Fruit fly (Drosophila melanogaster) whole organism, pupa: ENCODE results near the gene CG8675.

ENCODE experiments used
- CG10348 ChIP-seq: fragments of 200-800 bp; sonication (Bioruptor generic); IDR thresholded peaks from 2 replicates; pipeline ENCODE4 v1.3.6; 2022; ENCODE audit warnings: missing biosample characterization, missing genetic modification characterization
- CG12605 ChIP-seq: fragments of 200-800 bp; sonication (Bioruptor generic); IDR thresholded peaks from 2 replicates; pipeline ENCODE4 v1.3.6; 2022; ENCODE audit warnings: missing biosample characterization, missing genetic modification characterization
- CG13204 ChIP-seq: fragments of 200-800 bp; sonication (Bioruptor generic); optimal IDR thresholded peaks from 2 replicates; lab custom pipeline; 2018; ENCODE audit warnings: missing biosample characterization, mild to moderate bottlenecking, missing genetic modification characterization, moderate library complexity
- CG14655 ChIP-seq: fragments of 200-800 bp; sonication (Bioruptor generic); optimal IDR thresholded peaks from 3 replicates; lab custom pipeline; 2017; ENCODE audit warnings: mild to moderate bottlenecking, missing biosample characterization, missing genetic modification reagents, missing genetic modification characterization
- CG15710 ChIP-seq: fragments of 200-800 bp; sonication (Bioruptor generic); optimal IDR thresholded peaks from 2 replicates; lab custom pipeline; 2018; ENCODE audit warnings: missing biosample characterization, mild to moderate bottlenecking, missing genetic modification characterization, moderate library complexity
- CG17806 ChIP-seq: fragments of 200-800 bp; sonication (Bioruptor generic); optimal IDR thresholded peaks from 2 replicates; lab custom pipeline; 2018; ENCODE audit warnings: missing biosample characterization, mild to moderate bottlenecking, missing genetic modification characterization, moderate library complexity
- CG32121 ChIP-seq: fragments of 200-800 bp; sonication (Bioruptor generic); IDR thresholded peaks from 2 replicates; pipeline ENCODE4 v1.3.6; 2022; ENCODE audit warnings: missing biosample characterization, missing genetic modification characterization
- CG34367 ChIP-seq: fragments of 200-800 bp; sonication (Bioruptor generic); optimal IDR thresholded peaks from 2 replicates; lab custom pipeline; 2018; ENCODE audit warnings: missing biosample characterization, mild to moderate bottlenecking, missing genetic modification characterization
- CG4496 ChIP-seq: fragments of 200-800 bp; sonication (Bioruptor generic); IDR thresholded peaks from 3 replicates; pipeline ENCODE4 v1.3.6; 2022; ENCODE audit warnings: missing biosample characterization, missing genetic modification characterization
- CG8159 ChIP-seq: fragments of 200-800 bp; sonication (Bioruptor generic); optimal IDR thresholded peaks from 3 replicates; lab custom pipeline; 2018; ENCODE audit warnings: missing biosample characterization, mild to moderate bottlenecking, missing genetic modification characterization, moderate library complexity
- CG8301 ChIP-seq: fragments of 200-800 bp; sonication (Bioruptor generic); optimal IDR thresholded peaks from 2 replicates; lab custom pipeline; 2018; ENCODE audit warnings: missing biosample characterization, mild to moderate bottlenecking, missing genetic modification characterization
- CG9948 ChIP-seq: fragments of 200-800 bp; sonication (Bioruptor generic); optimal IDR thresholded peaks from 2 replicates; lab custom pipeline; 2018; ENCODE audit warnings: missing biosample characterization, mild to moderate bottlenecking, missing genetic modification characterization, moderate library complexity
- D1 ChIP-seq: fragments of 200-800 bp; sonication (Bioruptor generic); optimal IDR thresholded peaks from 2 replicates; lab custom pipeline; 2018; ENCODE audit warnings: missing biosample characterization, mild to moderate bottlenecking, missing genetic modification characterization, moderate library complexity
- EcR ChIP-seq: fragments of 200-800 bp; sonication (Bioruptor generic); optimal IDR thresholded peaks from 3 replicates; lab custom pipeline; 2019; ENCODE audit warnings: missing biosample characterization, missing genetic modification characterization, mild to moderate bottlenecking, moderate library complexity, missing genetic modification reagents
- Ets98B ChIP-seq: fragments of 200-800 bp; sonication (Bioruptor generic); IDR thresholded peaks from 2 replicates; pipeline ENCODE4 v1.3.6; 2022; ENCODE audit warnings: missing biosample characterization, missing genetic modification characterization
- Pif1A ChIP-seq: fragments of 200-800 bp; sonication (Bioruptor generic); optimal IDR thresholded peaks from 3 replicates; lab custom pipeline; 2016; ENCODE audit warnings: missing biosample characterization, missing genetic modification characterization
- Pif1B ChIP-seq: fragments of 200-800 bp; sonication (Bioruptor generic); optimal IDR thresholded peaks from 3 replicates; lab custom pipeline; 2016; ENCODE audit warnings: missing biosample characterization, missing genetic modification characterization
- Snoo ChIP-seq: fragments of 200-800 bp; sonication (Bioruptor generic); optimal IDR thresholded peaks from 3 replicates; lab custom pipeline; 2017; ENCODE audit warnings: missing biosample characterization, mild to moderate bottlenecking, missing genetic modification characterization, inconsistent platforms
- fd96Ca ChIP-seq: fragments of 200-800 bp; sonication (Bioruptor generic); IDR thresholded peaks from 3 replicates; pipeline ENCODE4 v1.3.6; 2022; ENCODE audit warnings: missing biosample characterization, missing genetic modification characterization
- gl ChIP-seq: fragments of 200-800 bp; sonication (Bioruptor generic); optimal IDR thresholded peaks from 2 replicates; lab custom pipeline; 2018; ENCODE audit warnings: missing biosample characterization, mild to moderate bottlenecking, missing genetic modification characterization
- rn ChIP-seq: fragments of 200-800 bp; sonication (Bioruptor generic); IDR thresholded peaks from 2 replicates; pipeline ENCODE4 v1.3.6; 2022; ENCODE audit warnings: missing biosample characterization, missing genetic modification characterization

The CG8675 gene

DNA sequence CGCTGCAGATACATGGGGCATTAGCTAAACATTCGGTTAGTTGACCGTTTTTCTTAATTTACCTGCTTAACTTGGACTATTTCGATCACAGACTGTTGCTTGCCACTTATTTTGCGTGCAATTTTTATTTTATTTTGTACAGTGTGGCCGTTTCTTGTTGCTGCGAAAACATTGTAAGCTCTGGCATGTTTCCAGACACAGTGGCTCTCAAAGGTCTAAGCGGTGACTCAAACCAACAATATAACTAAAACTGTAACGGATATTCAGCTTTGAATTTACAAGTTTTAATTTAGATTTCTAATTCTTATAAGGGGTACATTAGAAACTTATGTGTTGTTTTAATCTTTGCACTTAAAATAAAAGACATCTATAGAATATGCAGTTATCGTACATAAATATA is at the start of gene CG8675:
Gene CG8675 (minus strand): TSS at position 177 of the 400 bp plus-strand sequence.
- TF ChIP-seq fd96Ca (GFP tag; lab: Robert Waterston, UW) (no peak), CG34367 (no peak), CG8301 (no peak), CG17806 (tag; lab: Kevin White, UChicago) (no peak), CG9948 (tag; lab: Kevin White, UChicago) (no peak), CG10348 (no peak), Snoo (tag; lab: Kevin White, UChicago) (no peak), CG13204 (GFP tag; lab: Kevin White, UChicago) (no peak)

DNA sequence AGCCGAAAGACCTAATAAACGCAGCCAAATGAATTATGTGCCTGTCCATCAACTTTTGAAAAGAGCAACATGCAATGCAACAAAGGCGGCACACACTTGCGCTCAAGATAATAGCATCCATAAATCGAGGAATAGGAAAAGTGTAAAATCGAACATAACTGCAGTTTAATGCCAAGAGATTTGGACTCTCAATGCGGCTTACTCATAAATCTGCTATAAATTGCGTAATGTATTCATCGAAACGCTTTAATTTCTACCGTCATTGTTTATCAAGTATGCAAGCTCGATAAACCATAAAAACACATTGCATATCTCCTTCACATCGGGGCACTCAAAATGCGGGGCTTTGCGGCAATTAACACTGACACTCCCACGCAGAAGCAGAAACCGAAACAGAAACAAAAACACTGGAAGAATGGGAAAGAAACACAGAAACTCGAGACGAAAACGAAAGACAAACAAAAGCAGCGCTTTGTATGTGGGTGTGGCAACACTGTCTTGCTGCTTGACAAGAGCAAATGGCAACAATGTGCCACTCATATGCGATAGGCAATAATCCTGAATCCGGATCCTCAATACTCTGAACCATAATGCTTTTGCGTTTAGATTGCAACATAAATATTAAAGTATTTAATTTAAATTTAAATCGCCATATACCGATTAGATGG is 48.8 kb upstream of the CG8675 start:
- no peak for TF ChIP-seq EcR (GFP tag; lab: Kevin White, UChicago)
- peak; percentile 40 for TF ChIP-seq CG17806 (tag; lab: Kevin White, UChicago)
- TF ChIP-seq rn (GFP tag; lab: Robert Waterston, UW), result no peak
- peak; percentile 89 for TF ChIP-seq CG4496 (GFP tag; lab: Robert Waterston, UW)
- TF ChIP-seq CG12605 (GFP tag; lab: Robert Waterston, UW), result peak; percentile 54; the same call in 1 of the 2 replicates
- peak; percentile 79 for TF ChIP-seq CG32121 (GFP tag; lab: Robert Waterston, UW)
- TF ChIP-seq D1 (tag; lab: Kevin White, UChicago), result no peak
- TF ChIP-seq CG8159 (tag; lab: Kevin White, UChicago), result peak; percentile 27
- TF ChIP-seq Pif1B (GFP tag; lab: Kevin White, UChicago), result no peak
- peak; percentile 41 for TF ChIP-seq CG8301
- TF ChIP-seq Snoo (tag; lab: Kevin White, UChicago), result no peak
- peak; percentile 31 for TF ChIP-seq Pif1A (GFP tag; lab: Kevin White, UChicago)
- TF ChIP-seq CG10348, result no peak
- TF ChIP-seq CG15710 (tag; lab: Kevin White, UChicago), result peak; percentile 34
- peak; percentile 41 for TF ChIP-seq CG9948 (tag; lab: Kevin White, UChicago)
- peak; percentile 74 for TF ChIP-seq Ets98B (GFP tag; lab: Robert Waterston, UW)
- peak; percentile 33 for TF ChIP-seq CG14655 (GFP tag; lab: Kevin White, UChicago)
- TF ChIP-seq gl (tag; lab: Kevin White, UChicago), result no peak
- TF ChIP-seq CG13204 (GFP tag; lab: Kevin White, UChicago), result no peak
- peak; percentile 50 for TF ChIP-seq CG34367
- TF ChIP-seq fd96Ca (GFP tag; lab: Robert Waterston, UW), result peak; percentile 75

DNA sequence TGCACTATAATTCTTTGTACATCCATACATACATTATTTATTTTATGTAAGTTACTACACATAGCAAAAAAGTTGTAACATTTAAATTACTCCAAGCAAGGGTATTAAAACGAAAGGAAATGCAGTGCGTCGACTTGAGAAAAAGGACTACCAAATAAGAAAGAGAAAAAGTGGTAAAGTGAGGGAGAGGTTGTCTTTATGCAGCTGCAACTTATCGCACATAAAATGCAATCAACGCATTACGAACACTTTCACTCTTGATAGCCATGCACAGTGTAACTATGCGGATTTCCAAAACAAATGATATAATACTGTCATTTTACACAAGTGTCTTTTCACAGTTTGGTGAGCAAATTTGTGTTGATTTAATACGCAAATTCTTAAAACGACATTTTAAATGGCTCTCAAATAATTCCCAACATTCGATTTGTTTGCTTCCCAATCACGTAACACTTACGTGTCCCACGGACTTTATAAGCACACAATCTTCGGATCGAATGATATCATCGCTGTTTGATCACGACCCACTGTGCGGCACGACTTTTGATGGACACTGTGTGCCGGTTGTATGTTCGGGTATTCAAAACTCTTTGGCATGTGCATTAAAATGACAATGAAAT is 47.9 kb upstream of the CG8675 start:
- peak; percentile 52; the same call in 1 of the 2 replicates for TF ChIP-seq rn (GFP tag; lab: Robert Waterston, UW)
- TF ChIP-seq gl (tag; lab: Kevin White, UChicago), result no peak
- peak; percentile 74 for TF ChIP-seq CG32121 (GFP tag; lab: Robert Waterston, UW)
- TF ChIP-seq CG13204 (GFP tag; lab: Kevin White, UChicago), result no peak
- TF ChIP-seq CG14655 (GFP tag; lab: Kevin White, UChicago), result peak; percentile 73
- TF ChIP-seq CG8159 (tag; lab: Kevin White, UChicago), result peak; percentile 57
- no peak for TF ChIP-seq EcR (GFP tag; lab: Kevin White, UChicago)
- peak; percentile 25 for TF ChIP-seq Ets98B (GFP tag; lab: Robert Waterston, UW)
- TF ChIP-seq CG17806 (tag; lab: Kevin White, UChicago), result peak; percentile 45
- peak; percentile 82 for TF ChIP-seq Snoo (tag; lab: Kevin White, UChicago)
- peak; percentile 62 for TF ChIP-seq CG9948 (tag; lab: Kevin White, UChicago)
- peak; percentile 79 for TF ChIP-seq Pif1B (GFP tag; lab: Kevin White, UChicago)
- peak; percentile 50 for TF ChIP-seq D1 (tag; lab: Kevin White, UChicago)
- peak; percentile 80 for TF ChIP-seq CG4496 (GFP tag; lab: Robert Waterston, UW)
- TF ChIP-seq CG12605 (GFP tag; lab: Robert Waterston, UW), result peak; percentile 47; the same call in 1 of the 2 replicates
- TF ChIP-seq CG15710 (tag; lab: Kevin White, UChicago), result peak; percentile 55
- peak; percentile 54 for TF ChIP-seq CG34367
- peak; percentile 87 for TF ChIP-seq fd96Ca (GFP tag; lab: Robert Waterston, UW)
- peak; percentile 39; the same call in 1 of the 2 replicates for TF ChIP-seq CG10348
- TF ChIP-seq CG8301, result peak; percentile 71
- TF ChIP-seq Pif1A (GFP tag; lab: Kevin White, UChicago), result peak; percentile 84

DNA sequence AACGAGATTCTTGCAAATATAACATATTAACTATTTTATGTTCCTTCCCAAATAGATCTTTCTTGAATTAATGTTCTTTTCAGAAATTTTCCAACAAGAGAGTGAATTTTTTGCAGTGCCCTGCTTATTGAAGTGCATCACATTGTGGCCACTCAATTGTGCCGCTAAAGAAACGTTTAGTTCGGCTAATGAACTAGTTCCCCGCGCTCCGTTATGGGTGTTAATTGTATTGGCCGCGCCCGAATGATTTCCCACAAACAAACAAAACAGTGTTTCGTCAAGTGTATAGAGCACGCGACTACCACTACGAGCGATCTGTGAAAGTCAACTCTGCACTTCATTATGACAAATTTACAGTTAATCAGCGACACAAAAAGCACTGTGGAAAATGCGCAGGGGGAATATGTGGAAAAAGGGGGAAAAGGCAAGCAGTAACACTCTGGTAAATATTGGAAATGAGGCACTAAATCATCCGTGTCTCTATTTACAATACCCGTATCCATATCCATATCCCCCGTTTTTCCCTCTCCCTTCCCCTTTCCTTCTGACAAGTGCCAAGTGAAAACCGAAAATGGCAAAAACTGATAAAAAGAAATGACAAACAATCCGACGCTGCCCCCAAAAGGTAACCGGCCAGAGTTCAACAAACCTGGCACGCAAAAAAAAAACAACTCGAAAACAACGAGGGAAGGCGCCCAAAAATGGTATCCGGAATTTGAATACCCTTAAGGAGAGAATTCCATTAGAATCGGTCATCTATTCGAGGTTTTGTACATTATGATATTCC is 47.2 kb upstream of the CG8675 start:
- TF ChIP-seq Ets98B (GFP tag; lab: Robert Waterston, UW), result peak; percentile 8; the same call in 1 of the 2 replicates
- TF ChIP-seq CG14655 (GFP tag; lab: Kevin White, UChicago), result no peak
- TF ChIP-seq EcR (GFP tag; lab: Kevin White, UChicago), result peak; percentile 60
- no peak for TF ChIP-seq Pif1A (GFP tag; lab: Kevin White, UChicago)
- TF ChIP-seq CG8159 (tag; lab: Kevin White, UChicago), result no peak

DNA sequence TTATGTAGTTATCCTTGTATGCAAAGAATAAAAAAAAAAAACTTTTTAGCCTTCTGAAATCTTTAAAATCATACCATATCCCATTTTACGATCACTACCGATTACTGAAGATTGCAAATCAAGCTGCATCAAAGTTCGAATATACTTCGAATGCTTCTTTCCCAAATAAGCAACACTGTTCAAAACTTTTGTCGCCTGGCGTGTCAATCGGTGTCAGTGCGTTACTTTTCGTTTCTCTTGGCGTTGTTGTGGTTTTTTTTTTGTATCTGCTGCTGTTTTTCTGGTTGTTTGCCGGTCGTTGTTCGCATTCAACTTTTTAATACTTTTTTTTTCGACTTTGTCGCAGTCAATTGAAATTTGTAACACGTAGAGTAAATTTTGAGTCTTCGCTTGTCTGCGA is 45.7 kb upstream of the CG8675 start:
- TF ChIP-seq Ets98B (GFP tag; lab: Robert Waterston, UW) (peak; percentile 31; the same call in 1 of the 2 replicates), CG17806 (tag; lab: Kevin White, UChicago) (no peak), CG4496 (GFP tag; lab: Robert Waterston, UW) (peak; percentile 71), fd96Ca (GFP tag; lab: Robert Waterston, UW) (0 out of 3 replicates have a peak, but pooled peaks have one; percentile 17)
